Fruit fly (Drosophila melanogaster): Measurements from ENCODE around the gene CG14995.

DNA sequence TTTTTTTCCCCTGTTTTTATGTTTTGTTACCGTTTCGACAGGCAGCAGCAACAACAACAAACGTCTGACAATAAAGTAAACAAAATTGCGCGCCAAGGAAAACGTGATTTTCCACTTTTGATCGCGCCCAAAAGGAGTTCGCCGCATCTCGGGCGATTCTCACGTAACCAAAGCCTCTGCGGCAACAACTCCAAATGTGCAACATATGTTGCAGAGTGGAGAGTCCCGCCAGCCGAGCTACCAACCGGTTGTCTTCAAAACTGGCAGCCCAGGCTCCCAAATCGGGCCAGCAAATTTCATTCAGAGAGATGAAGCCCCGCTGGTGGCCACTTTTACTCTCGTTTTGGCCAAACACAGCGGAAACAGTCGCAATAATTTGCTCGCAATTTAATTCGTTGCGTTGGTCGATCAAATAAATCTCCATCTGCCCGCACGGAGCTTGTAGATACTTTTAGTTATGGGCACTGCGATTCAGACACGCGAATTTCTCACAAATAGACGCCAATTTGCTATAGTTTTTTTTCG, 47.6 kb downstream of the CG14995 start:
- no peak for TF ChIP-seq EcR (GFP tag; optimal IDR thresholded peaks at IDR 0.05)
- TF ChIP-seq usp (GFP tag; optimal IDR thresholded peaks at IDR 0.05) = no peak
- TF ChIP-seq pan (optimal IDR thresholded peaks at IDR 0.05) = no peak
- TF ChIP-seq psq (optimal IDR thresholded peaks at IDR 0.05) = no peak
- no peak for TF ChIP-seq CG8478 (optimal IDR thresholded peaks at IDR 0.05)
- TF ChIP-seq Dll (optimal IDR thresholded peaks at IDR 0.05) = no peak

Measured in whole organism.